Worm (Caenorhabditis elegans) whole organism, L4 larva: ENCODE data around the gene rol-8.

ENCODE experiments used
- daf-19 ChIP-seq: fragments of 200-800 bp; sonication (Bioruptor generic); conservative IDR thresholded peaks from 2 replicates; pipeline ENCODE4 v1.3.6; 2022; ENCODE audit warnings: missing genetic modification characterization, missing compliant biosample characterization
- fos-1 ChIP-seq: fragments of 150-350 bp; optimal IDR thresholded peaks from 2 replicates; lab custom pipeline; 2014; ENCODE audit warnings: missing biosample characterization, missing genetic modification characterization
- lin-39 ChIP-seq: fragments of 150-350 bp; optimal IDR thresholded peaks from 2 replicates; lab custom pipeline; 2014; ENCODE audit warnings: missing biosample characterization, missing genetic modification reagents, missing genetic modification characterization
- ztf-11 ChIP-seq: fragments of 150-350 bp; optimal IDR thresholded peaks from 2 replicates; lab custom pipeline; 2014; ENCODE audit warnings: missing biosample characterization, missing genetic modification characterization

- no peak for TF ChIP-seq ztf-11
- no peak for TF ChIP-seq fos-1 (tag; lab: Kevin White, UChicago)
- no peak for TF ChIP-seq daf-19 (GFP tag; lab: Robert Waterston, UW)
- no peak for TF ChIP-seq lin-39 (tag; lab: Kevin White, UChicago)
Observed at ce11 chrII:7570305-7570704, 26.4 kb downstream of the rol-8 start, which contains the start of gene F35D2.3.
